Worm (Caenorhabditis elegans) whole organism, L4 larva: Measurements from ENCODE around the gene E02H9.6.

ENCODE experiments used
- F49E8.2 ChIP-seq: sonication (generic microtip); optimal IDR thresholded peaks from 2 replicates; lab custom pipeline; 2016; ENCODE audit warnings: missing compliant biosample characterization, mild to moderate bottlenecking, missing genetic modification characterization, borderline replicate concordance
- cey-2 ChIP-seq: sonication (generic microtip); optimal IDR thresholded peaks from 3 replicates; lab custom pipeline; 2017; ENCODE audit warnings: missing genetic modification characterization, mild to moderate bottlenecking, missing compliant biosample characterization, antibody characterized with exemption, borderline replicate concordance; ENCODE audit not compliant: insufficient read depth
- egl-27 ChIP-seq: sonication (generic microtip); optimal IDR thresholded peaks from 3 replicates; lab custom pipeline; 2017; ENCODE audit warnings: missing biosample characterization, missing genetic modification reagents, missing genetic modification characterization
- lin-13 ChIP-seq: fragments of 150-350 bp; optimal IDR thresholded peaks from 2 replicates; lab custom pipeline; 2014; ENCODE audit warnings: missing biosample characterization, missing genetic modification reagents, missing genetic modification characterization
- lin-39 ChIP-seq: fragments of 150-350 bp; optimal IDR thresholded peaks from 2 replicates; lab custom pipeline; 2014; ENCODE audit warnings: missing biosample characterization, missing genetic modification reagents, missing genetic modification characterization
- lsy-2 ChIP-seq, 2 experiments: fragments of 150-350 bp in 1 of 2; sonication (generic microtip) in 1 of 2; optimal IDR thresholded peaks; 2 replicates each; lab custom pipeline; 2014 to 2017; ENCODE audit warnings: missing biosample characterization in 2 of 2, missing genetic modification characterization in 2 of 2
- mes-2 ChIP-seq: sonication (generic microtip); optimal IDR thresholded peaks from 2 replicates; lab custom pipeline; 2016; ENCODE audit warnings: missing genotype, mild to moderate bottlenecking, missing genetic modification characterization, missing compliant biosample characterization; ENCODE audit not compliant: poor library complexity, severe bottlenecking
- ztf-11 ChIP-seq: fragments of 150-350 bp; optimal IDR thresholded peaks from 2 replicates; lab custom pipeline; 2014; ENCODE audit warnings: missing biosample characterization, missing genetic modification characterization

DNA sequence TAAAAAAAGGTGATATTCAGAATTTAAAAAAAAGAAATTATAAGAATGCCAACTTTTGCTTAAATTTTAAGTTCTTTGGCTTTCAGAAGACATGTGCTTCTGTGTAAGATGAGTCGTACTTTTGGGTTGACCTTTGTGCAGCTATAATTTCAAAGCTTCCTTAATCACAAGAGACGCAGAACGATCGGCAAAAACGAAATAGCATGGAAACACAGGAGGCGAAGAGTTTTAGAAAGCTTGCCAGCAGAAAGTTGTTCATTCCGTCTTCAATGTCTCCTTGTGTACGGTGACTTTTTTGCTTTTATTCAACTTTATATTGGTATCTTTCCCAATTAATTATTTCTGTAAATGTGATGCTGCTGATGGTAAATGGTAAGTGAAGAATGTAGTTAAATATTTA lies 3.0 kb upstream of the E02H9.6 start:
- TF ChIP-seq egl-27 (tag; lab: Kevin White, UChicago) (no peak), mes-2 (no peak), lin-13 (no peak), ztf-11 (tag; lab: Kevin White, UChicago) (no peak), cey-2 (tag; lab: Kevin White, UChicago) (no peak), lin-39 (no peak), F49E8.2 (tag; lab: Kevin White, UChicago) (no peak), lsy-2 (tag; optimal IDR thresholded peaks at IDR 0.05; lab: Kevin White, UChicago) (no peak)
